Fruit fly (Drosophila melanogaster): Measurements from ENCODE around the gene CG3225.

Gene CG3225

dm6 chr2L:4861503-4861902 lies 43.5 kb upstream of the CG3225 start (continued):
- TF ChIP-seq Rfx (GFP tag; IDR thresholded peaks at IDR 0.05) (peak; percentile 54), sug (tag; optimal IDR thresholded peaks at IDR 0.05) (no peak), Hmr (GFP tag; optimal IDR thresholded peaks at IDR 0.05) (peak; percentile 23), peb (GFP tag; IDR thresholded peaks at IDR 0.05) (no peak), CG15514 (GFP tag; optimal IDR thresholded peaks at IDR 0.05) (peak; percentile 36), gsb (GFP tag; IDR thresholded peaks at IDR 0.05) (peak; percentile 62; the same call in 1 of the 2 replicates), CG31224 (GFP tag; IDR thresholded peaks at IDR 0.05) (peak; percentile 21; the same call in 1 of the 2 replicates), CG7372 (GFP tag; IDR thresholded peaks at IDR 0.05) (peak; percentile 51), CG2129 (GFP tag; IDR thresholded peaks at IDR 0.05; ENCODE audit: partially characterized antibody) (no peak), B-H1 (GFP tag; IDR thresholded peaks at IDR 0.05) (peak; percentile 41; the same call in 2 of the 3 replicates), lmd (GFP tag; IDR thresholded peaks at IDR 0.05) (peak; percentile 23; the same call in 1 of the 2 replicates), Xrp1 (GFP tag; IDR thresholded peaks at IDR 0.05) (peak; percentile 66), Aef1 (GFP tag; IDR thresholded peaks at IDR 0.05) (peak; percentile 38; the same call in 1 of the 3 replicates), Mrtf (GFP tag; IDR thresholded peaks at IDR 0.05) (0 out of 3 replicates have a peak, but pooled peaks have one; percentile 56), chm (GFP tag; IDR thresholded peaks at IDR 0.05) (no peak), dmrt99B (tag; optimal IDR thresholded peaks at IDR 0.05) (peak; percentile 65), CG34422 (GFP tag; IDR thresholded peaks at IDR 0.05) (peak; percentile 52; the same call in 2 of the 3 replicates), bcd (GFP tag; optimal IDR thresholded peaks at IDR 0.05) (peak; percentile 11), hkb (optimal IDR thresholded peaks at IDR 0.05) (no peak), hkb (GFP tag; IDR thresholded peaks at IDR 0.05) (peak; percentile 47; the same call in 1 of the 2 replicates), toy (GFP tag; IDR thresholded peaks at IDR 0.05) (peak; percentile 42; the same call in 1 of the 2 replicates), CG32772 (GFP tag; IDR thresholded peaks at IDR 0.05) (0 out of 2 replicates have a peak, but pooled peaks have one; percentile 25), MBD-R2 (GFP tag; IDR thresholded peaks at IDR 0.05) (peak; percentile 33; the same call in 1 of the 2 replicates), ase (GFP tag; IDR thresholded peaks at IDR 0.05) (0 out of 3 replicates have a peak, but pooled peaks have one; percentile 39), tap (tag; optimal IDR thresholded peaks at IDR 0.05) (peak; percentile 30), CG7357 (GFP tag; IDR thresholded peaks at IDR 0.05) (0 out of 3 replicates have a peak, but pooled peaks have one; percentile 50), Taf1 (GFP tag; IDR thresholded peaks at IDR 0.05) (0 out of 2 replicates have a peak, but pooled peaks have one; percentile 15), Dad (GFP tag; optimal IDR thresholded peaks at IDR 0.05) (no peak), jigr1 (GFP tag; IDR thresholded peaks at IDR 0.05) (peak; percentile 33; the same call in 1 of the 3 replicates), cwo (GFP tag; optimal IDR thresholded peaks at IDR 0.05) (peak; percentile 55), Dip3 (GFP tag; optimal IDR thresholded peaks at IDR 0.05) (peak; percentile 23), CG17568 (GFP tag; optimal IDR thresholded peaks at IDR 0.05) (no peak), danr (GFP tag; IDR thresholded peaks at IDR 0.05) (no peak), CG12071 (GFP tag; optimal IDR thresholded peaks at IDR 0.05) (peak; percentile 45), Dbx (GFP tag; IDR thresholded peaks at IDR 0.05) (0 out of 3 replicates have a peak, but pooled peaks have one; percentile 27), CG11093 (GFP tag; IDR thresholded peaks at IDR 0.05) (peak; percentile 36; the same call in 1 of the 3 replicates), row (GFP tag; IDR thresholded peaks at IDR 0.05) (peak; percentile 65), CG7839 (tag; optimal IDR thresholded peaks at IDR 0.05) (peak; percentile 36), fd102C (GFP tag; optimal IDR thresholded peaks at IDR 0.05) (no peak), sob (GFP tag; IDR thresholded peaks at IDR 0.05) (0 out of 2 replicates have a peak, but pooled peaks have one; percentile 37), Rx (GFP tag; IDR thresholded peaks at IDR 0.05) (peak; percentile 57; the same call in 1 of the 2 replicates), CG14014 (GFP tag; IDR thresholded peaks at IDR 0.05) (peak; percentile 59; the same call in 1 of the 2 replicates), sisA (GFP tag; IDR thresholded peaks at IDR 0.05) (peak; percentile 58), Ets65A (GFP tag) (peak; percentile 51), Abd-B (GFP tag; optimal IDR thresholded peaks at IDR 0.05) (peak; percentile 6), CG11695 (GFP tag; IDR thresholded peaks at IDR 0.05) (0 out of 3 replicates have a peak, but pooled peaks have one; percentile 27), Six4 (GFP tag; optimal IDR thresholded peaks at IDR 0.05) (no peak), CG1233 (GFP tag; optimal IDR thresholded peaks at IDR 0.05) (peak; percentile 35), CG14441 (GFP tag; IDR thresholded peaks at IDR 0.05) (peak; percentile 79), CG11696 (GFP tag; IDR thresholded peaks at IDR 0.05) (peak; percentile 53; the same call in 1 of the 2 replicates), lilli (GFP tag; optimal IDR thresholded peaks at IDR 0.05) (peak; percentile 48)

Measured in whole organism, embryonic.